Worm (Caenorhabditis elegans): ENCODE data around the gene figl-1.

DNA sequence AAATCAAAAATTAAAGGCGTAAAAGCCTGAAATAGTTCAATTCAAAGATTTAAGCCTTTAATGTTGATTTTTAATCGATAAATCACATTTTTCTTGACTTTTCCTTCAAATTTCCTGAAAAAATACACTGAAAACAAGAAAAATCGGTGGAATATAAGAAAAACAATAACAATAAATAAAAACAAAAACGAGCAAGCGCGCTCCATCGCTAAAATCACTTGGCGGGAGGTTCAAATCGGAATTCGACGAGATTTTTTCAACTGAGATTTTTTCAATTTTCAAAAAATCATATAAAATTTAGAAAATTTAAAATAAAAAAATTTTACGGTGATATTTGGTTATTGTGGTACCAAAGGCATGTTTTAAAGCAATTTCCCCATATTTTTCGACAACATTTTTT is 6.3 kb downstream of the figl-1 start:
- TF ChIP-seq zag-1 (tag; optimal IDR thresholded peaks at IDR 0.05) (no peak), lin-15B (tag; optimal IDR thresholded peaks at IDR 0.05) (no peak), mdl-1 (tag; optimal IDR thresholded peaks at IDR 0.05) (no peak), nhr-76 (tag; optimal IDR thresholded peaks at IDR 0.05) (no peak), snpc-1.2 (GFP tag; IDR thresholded peaks at IDR 0.05) (no peak), nhr-25 (tag; optimal IDR thresholded peaks at IDR 0.05; ENCODE audit: borderline replicate concordance, insufficient read depth) (no peak), snpc-4 (tag; optimal IDR thresholded peaks at IDR 0.05) (no peak), jun-1 (tag; optimal IDR thresholded peaks at IDR 0.05) (no peak), zfp-3 (GFP tag; conservative IDR thresholded peaks at IDR 0.05) (no peak), zfp-2 (tag; optimal IDR thresholded peaks at IDR 0.05) (no peak), aha-1 (tag) (no peak), fos-1 (tag; optimal IDR thresholded peaks at IDR 0.05) (no peak)
